Worm (Caenorhabditis elegans): ENCODE data around the gene piki-1.

piki-1 gene

ce11 chrX:15246182-15246581 lies at the start of gene piki-1:
Gene piki-1 (minus strand): TSS chrX:15246399.
- TF ChIP-seq nhr-10 (tag; optimal IDR thresholded peaks at IDR 0.05) (no peak), lin-39 (tag; optimal IDR thresholded peaks at IDR 0.05) (no peak), F13H6.1 (tag; optimal IDR thresholded peaks at IDR 0.05) (no peak), mdl-1 (tag; optimal IDR thresholded peaks at IDR 0.05) (no peak), nhr-21 (tag; optimal IDR thresholded peaks at IDR 0.05) (no peak), sem-4 (tag; optimal IDR thresholded peaks at IDR 0.05) (no peak)

- TF ChIP-seq snpc-4 (tag; optimal IDR thresholded peaks at IDR 0.05) (peak; percentile 58), elt-1 (tag; optimal IDR thresholded peaks at IDR 0.05) (no peak)
Measured at ce11 chrX:15285554-15285953, 39.4 kb upstream of the piki-1 start.

- TF ChIP-seq F13H6.1 (tag; optimal IDR thresholded peaks at IDR 0.05): peak; percentile 33
- TF ChIP-seq blmp-1 (tag; optimal IDR thresholded peaks at IDR 0.05; ENCODE audit: insufficient read depth): peak; percentile 60
- TF ChIP-seq unc-55 (GFP tag; optimal IDR thresholded peaks at IDR 0.05): no peak
- TF ChIP-seq nhr-11 (tag; optimal IDR thresholded peaks at IDR 0.05): no peak
- peak; percentile 55 for TF ChIP-seq nhr-25 (tag; optimal IDR thresholded peaks at IDR 0.05)
Measured at ce11 chrX:15283740-15284139, 37.5 kb upstream of the piki-1 start, which contains the start of gene jud-4. Gene jud-4 (plus strand): TSS chrX:15284115.

DNA sequence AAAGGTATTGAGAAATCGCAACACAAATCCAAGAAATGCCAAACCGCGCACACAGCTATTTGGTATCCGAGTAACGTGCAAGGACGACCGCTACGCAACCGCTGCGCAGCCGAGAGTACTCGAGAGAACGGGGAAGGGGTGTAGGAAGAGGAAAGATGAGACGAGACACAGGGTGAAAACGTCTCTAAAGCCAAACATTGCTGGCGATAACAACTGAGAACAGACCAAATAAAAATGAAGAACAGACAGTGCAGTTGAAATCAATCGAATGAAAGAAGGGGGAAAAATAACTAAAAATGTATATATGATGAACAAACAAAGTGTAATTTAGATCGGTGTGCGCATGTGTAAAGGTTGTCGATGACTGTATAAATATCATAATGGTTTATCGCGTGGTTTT lies 35.0 kb upstream of the piki-1 start:
- peak; percentile 9 for TF ChIP-seq lin-13 (GFP tag; optimal IDR thresholded peaks at IDR 0.05)
- TF ChIP-seq mdl-1 (tag; optimal IDR thresholded peaks at IDR 0.05): no peak
- no peak for TF ChIP-seq crh-2 (tag; optimal IDR thresholded peaks at IDR 0.05)
- TF ChIP-seq unc-55 (GFP tag; optimal IDR thresholded peaks at IDR 0.05): peak; percentile 29
- no peak for TF ChIP-seq nhr-237 (tag; optimal IDR thresholded peaks at IDR 0.05)
- TF ChIP-seq fos-1 (tag; optimal IDR thresholded peaks at IDR 0.05): peak; percentile 61
- peak; percentile 41 for TF ChIP-seq C34F6.9 (tag; optimal IDR thresholded peaks at IDR 0.05)
- no peak for TF ChIP-seq ztf-11 (tag; optimal IDR thresholded peaks at IDR 0.05)
- no peak for TF ChIP-seq lin-39 (tag; optimal IDR thresholded peaks at IDR 0.05)
- TF ChIP-seq zag-1 (tag; optimal IDR thresholded peaks at IDR 0.05): no peak
- TF ChIP-seq F13H6.1 (tag; optimal IDR thresholded peaks at IDR 0.05): peak; percentile 52
- TF ChIP-seq nhr-25 (tag; optimal IDR thresholded peaks at IDR 0.05): peak; percentile 25
- TF ChIP-seq nhr-129 (tag; optimal IDR thresholded peaks at IDR 0.05): peak; percentile 41
- TF ChIP-seq ztf-4 (tag; optimal IDR thresholded peaks at IDR 0.05): no peak
- no peak for TF ChIP-seq mbf-1 (tag; optimal IDR thresholded peaks at IDR 0.05)
- TF ChIP-seq lin-11 (tag; optimal IDR thresholded peaks at IDR 0.05): peak; percentile 49
- peak; percentile 39 for TF ChIP-seq blmp-1 (tag; optimal IDR thresholded peaks at IDR 0.05; ENCODE audit: insufficient read depth)
- TF ChIP-seq sma-9 (GFP tag; optimal IDR thresholded peaks at IDR 0.05): peak; percentile 40
- TF ChIP-seq sma-9 (tag; optimal IDR thresholded peaks at IDR 0.05): no peak
- TF ChIP-seq sma-3 (GFP tag; optimal IDR thresholded peaks at IDR 0.05): peak; percentile 33

DNA sequence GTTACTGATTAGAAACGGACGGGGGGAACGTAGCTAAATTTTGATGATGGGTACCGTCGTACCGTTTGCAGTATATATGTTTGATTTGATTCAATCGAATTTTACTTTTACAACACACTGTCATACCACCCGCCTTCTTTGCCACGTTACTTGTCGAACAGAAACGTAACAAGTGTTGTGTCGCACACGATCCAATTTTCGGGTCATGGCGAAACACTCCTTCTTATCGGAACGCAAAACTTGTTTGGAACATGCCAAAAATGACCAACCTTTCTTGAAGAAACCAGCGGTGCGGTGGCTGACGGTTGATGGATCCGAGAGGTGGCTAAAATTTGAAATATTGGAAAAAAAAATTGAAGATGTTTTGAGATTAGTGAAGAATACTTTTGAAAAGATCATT lies 34.1 kb upstream of the piki-1 start:
- TF ChIP-seq sma-9 (GFP tag; optimal IDR thresholded peaks at IDR 0.05) (peak; percentile 1), sma-9 (tag; optimal IDR thresholded peaks at IDR 0.05) (no peak), nhr-25 (tag; optimal IDR thresholded peaks at IDR 0.05) (peak; percentile 37), dmd-4 (tag; optimal IDR thresholded peaks at IDR 0.05) (no peak), elt-1 (tag; optimal IDR thresholded peaks at IDR 0.05) (no peak), fos-1 (tag; optimal IDR thresholded peaks at IDR 0.05) (no peak)

DNA sequence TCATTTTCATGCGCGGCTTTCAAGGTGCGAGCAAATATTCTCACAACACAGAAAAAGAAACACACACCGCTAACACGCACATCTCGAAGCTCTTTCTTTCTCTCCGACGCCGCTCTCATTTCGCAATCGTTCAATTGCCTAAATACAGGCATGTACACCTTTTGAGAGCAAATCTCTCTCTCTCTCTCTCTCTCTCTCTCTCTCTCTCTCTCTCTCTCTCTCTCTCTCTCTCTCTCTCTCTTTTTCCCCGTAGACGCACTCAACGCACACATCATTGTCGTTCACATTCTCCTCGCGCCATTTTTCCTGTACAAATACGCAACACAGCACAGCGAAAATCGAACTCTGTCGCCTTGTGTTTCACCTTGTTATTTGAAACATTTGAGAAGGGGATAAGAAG lies 33.1 kb upstream of the piki-1 start:
- TF ChIP-seq F13H6.1 (tag; optimal IDR thresholded peaks at IDR 0.05): peak; percentile 16
- no peak for TF ChIP-seq dmd-4 (tag; optimal IDR thresholded peaks at IDR 0.05)
- TF ChIP-seq fos-1 (tag; optimal IDR thresholded peaks at IDR 0.05): peak; percentile 23
- no peak for TF ChIP-seq nhr-12 (tag; optimal IDR thresholded peaks at IDR 0.05)
- peak; percentile 57 for TF ChIP-seq nhr-129 (tag; optimal IDR thresholded peaks at IDR 0.05)
- no peak for TF ChIP-seq ztf-1 (GFP tag; conservative IDR thresholded peaks at IDR 0.05)
- TF ChIP-seq nhr-25 (tag; optimal IDR thresholded peaks at IDR 0.05): peak; percentile 11
- peak; percentile 41 for TF ChIP-seq crh-2 (tag; optimal IDR thresholded peaks at IDR 0.05)
- no peak for TF ChIP-seq R02D3.7 (tag; optimal IDR thresholded peaks at IDR 0.05)
- TF ChIP-seq skn-1 (tag; optimal IDR thresholded peaks at IDR 0.05): no peak
- TF ChIP-seq egl-27 (tag; optimal IDR thresholded peaks at IDR 0.05): peak; percentile 36

All from whole organism, L2 larva.